Worm (Caenorhabditis elegans): ENCODE measurements around the gene R07B7.8.

DNA sequence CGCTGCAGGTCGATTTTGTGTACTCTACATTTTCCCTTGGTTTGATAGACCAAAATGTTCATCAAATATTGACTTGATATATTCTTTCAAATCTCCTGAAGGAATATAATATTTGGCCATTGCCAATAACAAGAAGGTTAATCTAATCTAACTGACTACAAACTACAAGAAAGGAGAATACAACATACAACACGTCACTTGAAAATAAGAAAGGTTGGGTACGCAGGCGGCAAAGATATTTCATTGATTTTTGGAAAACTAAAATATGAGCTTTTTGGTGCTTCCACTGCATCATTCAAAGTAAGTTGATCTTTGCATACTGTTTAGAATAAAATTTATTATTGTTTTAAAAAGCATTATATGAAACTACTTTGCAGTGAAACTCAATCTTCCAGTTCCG lies 14.0 kb upstream of the R07B7.8 start, which contains the start of gene nhr-209:
- TF ChIP-seq ama-1 (optimal IDR thresholded peaks at IDR 0.05) (no peak), tbx-37 (GFP tag; conservative IDR thresholded peaks at IDR 0.05) (no peak), F13C5.2 (tag; optimal IDR thresholded peaks at IDR 0.05) (no peak), flt-1 (GFP tag; IDR thresholded peaks at IDR 0.05) (no peak), aly-1 (tag; optimal IDR thresholded peaks at IDR 0.05) (no peak), tbx-11 (GFP tag; IDR thresholded peaks at IDR 0.05) (no peak), ceh-13 (GFP tag; optimal IDR thresholded peaks at IDR 0.05) (no peak), B0310.2 (tag; optimal IDR thresholded peaks at IDR 0.05) (no peak), ceh-36 (tag; optimal IDR thresholded peaks at IDR 0.05) (no peak)

All from whole organism, early embryonic.